Fruit fly (Drosophila melanogaster): ENCODE data around the gene CG15743.

CG15743 gene

DNA sequence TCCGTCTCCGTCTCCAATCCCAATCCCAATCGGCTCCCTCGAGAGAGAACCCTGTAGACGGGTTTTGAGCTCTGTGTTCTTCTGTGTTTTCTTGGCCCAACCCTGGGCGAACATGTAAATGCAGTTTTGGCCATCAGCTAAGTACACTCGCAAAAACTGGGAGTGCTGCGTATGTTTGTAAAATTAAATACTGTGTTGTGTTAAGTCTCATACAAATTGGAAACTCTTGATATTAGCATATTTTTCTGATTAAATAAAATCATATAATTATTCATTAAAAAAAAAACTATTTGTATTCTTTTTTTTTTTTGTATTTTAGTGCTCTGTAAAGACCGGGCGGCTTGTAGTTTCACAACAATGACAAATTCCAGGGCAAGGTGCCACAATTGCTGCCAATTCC lies 39.7 kb upstream of the CG15743 start (continued):
- TF ChIP-seq Eip75B (GFP tag; optimal IDR thresholded peaks at IDR 0.05), result peak; percentile 65
- TF ChIP-seq fkh (GFP tag; optimal IDR thresholded peaks at IDR 0.05), result no peak
- peak; percentile 64 for TF ChIP-seq eg (GFP tag; IDR thresholded peaks at IDR 0.05)
- TF ChIP-seq CG6792 (GFP tag; optimal IDR thresholded peaks at IDR 0.05), result peak; percentile 67
- no peak for TF ChIP-seq dac (GFP tag; optimal IDR thresholded peaks at IDR 0.05)
- peak; percentile 73 for TF ChIP-seq esn (GFP tag; optimal IDR thresholded peaks at IDR 0.05)
- TF ChIP-seq CG4318 (GFP tag; optimal IDR thresholded peaks at IDR 0.05), result peak; percentile 24
- TF ChIP-seq Eip78C (GFP tag), result peak; percentile 90
- TF ChIP-seq CG31627 (GFP tag; optimal IDR thresholded peaks at IDR 0.05), result peak; percentile 13
- TF ChIP-seq Smox (GFP tag; optimal IDR thresholded peaks at IDR 0.05), result peak; percentile 54
- peak; percentile 64 for TF ChIP-seq CG34406 (GFP tag; optimal IDR thresholded peaks at IDR 0.05)
- peak; percentile 82 for TF ChIP-seq svp (GFP tag)
- peak; percentile 28 for TF ChIP-seq Ets96B (tag; optimal IDR thresholded peaks at IDR 0.05)
- peak; percentile 36 for TF ChIP-seq CG3032 (tag; optimal IDR thresholded peaks at IDR 0.05)

DNA sequence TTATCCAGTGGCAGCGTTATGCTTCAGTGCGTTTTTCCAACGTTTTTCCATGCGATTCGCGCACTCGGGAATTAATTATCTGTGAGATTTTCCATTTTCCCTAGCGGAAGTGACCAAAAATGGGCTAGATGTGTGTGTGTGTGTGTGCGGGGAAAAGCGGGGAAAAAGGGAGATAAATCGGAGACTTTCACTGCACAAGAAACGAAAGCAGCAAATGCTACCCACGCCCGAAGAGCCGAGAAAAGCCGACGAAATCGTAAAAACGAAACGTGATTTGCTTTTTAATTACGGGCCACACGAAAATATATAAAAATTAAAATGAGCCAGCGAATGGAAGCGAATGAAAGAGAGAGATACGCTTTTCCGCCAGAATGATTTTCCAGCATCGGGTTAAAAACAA lies 37.7 kb upstream of the CG15743 start:
- TF ChIP-seq fd59A (GFP tag; optimal IDR thresholded peaks at IDR 0.05), result no peak
- TF ChIP-seq CG6163 (GFP tag; IDR thresholded peaks at IDR 0.05), result no peak
- no peak for TF ChIP-seq CG10669 (GFP tag; optimal IDR thresholded peaks at IDR 0.05)
- TF ChIP-seq Sox15 (GFP tag; optimal IDR thresholded peaks at IDR 0.05), result no peak
- no peak for TF ChIP-seq Ets96B (tag; optimal IDR thresholded peaks at IDR 0.05)
- TF ChIP-seq cyc (GFP tag; optimal IDR thresholded peaks at IDR 0.05), result no peak

DNA sequence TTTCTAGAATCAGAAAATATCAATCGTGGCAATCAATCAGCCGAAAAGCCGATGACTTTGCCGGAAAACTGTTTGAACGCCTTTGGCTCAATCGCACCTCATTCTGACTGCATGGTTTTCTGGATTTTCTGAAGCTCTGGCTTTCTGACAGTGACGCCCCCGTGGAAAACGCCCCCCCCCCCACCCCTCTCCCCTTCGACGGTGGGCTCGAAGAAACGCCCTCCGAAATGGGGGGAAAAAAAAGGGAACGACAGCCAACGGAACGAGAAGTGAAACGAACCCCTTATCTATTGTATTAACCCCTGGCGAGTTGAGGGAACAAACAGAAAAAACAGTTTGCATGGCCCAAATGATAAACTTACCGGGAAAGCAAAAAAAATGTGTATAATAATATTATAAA lies 37.0 kb upstream of the CG15743 start:
- TF ChIP-seq dsx (GFP tag; optimal IDR thresholded peaks at IDR 0.05; ENCODE audit: poor library complexity, severe bottlenecking) (no peak), Sox14 (GFP tag; optimal IDR thresholded peaks at IDR 0.05) (no peak), CG31627 (GFP tag; optimal IDR thresholded peaks at IDR 0.05) (no peak), CG34406 (GFP tag; optimal IDR thresholded peaks at IDR 0.05) (no peak), acj6 (GFP tag; optimal IDR thresholded peaks at IDR 0.05) (no peak), Ets21C (GFP tag; optimal IDR thresholded peaks at IDR 0.05) (no peak), CG3919 (GFP tag; optimal IDR thresholded peaks at IDR 0.05) (no peak), CG15336 (GFP tag; IDR thresholded peaks at IDR 0.05) (no peak), CG11762 (GFP tag; optimal IDR thresholded peaks at IDR 0.05; ENCODE audit: insufficient read depth) (no peak)

DNA sequence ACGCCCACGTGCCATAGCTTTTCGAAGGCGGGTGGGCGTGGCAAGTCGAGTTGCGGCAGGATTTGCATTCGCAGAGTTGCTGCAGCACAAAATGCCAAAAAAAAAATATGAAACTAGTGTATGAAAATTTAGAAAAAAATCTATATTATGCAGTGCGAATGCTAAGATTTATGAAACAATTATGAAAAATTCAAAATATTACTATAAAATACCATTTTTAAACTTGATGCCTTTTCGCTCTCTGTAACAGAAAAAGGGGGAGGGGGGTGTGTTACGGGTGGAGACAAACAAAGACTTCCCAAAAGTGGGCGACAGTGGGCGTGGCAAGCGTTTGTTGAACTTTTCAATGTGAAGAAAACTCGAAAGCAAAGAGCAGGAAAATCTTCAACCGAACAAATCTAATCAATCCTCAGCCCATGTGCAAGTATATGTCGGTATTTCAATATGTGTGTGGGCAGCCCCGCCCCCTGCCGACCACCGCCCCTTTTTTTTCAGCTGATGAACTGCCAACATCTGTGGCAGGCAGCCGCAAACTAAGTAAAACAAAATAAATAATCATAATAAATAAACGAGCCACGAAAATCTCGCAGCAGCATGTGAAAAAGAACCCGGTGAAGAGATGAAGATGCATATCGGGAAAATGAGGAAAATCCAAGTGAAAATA lies 35.6 kb upstream of the CG15743 start:
- TF ChIP-seq CG6163 (GFP tag; IDR thresholded peaks at IDR 0.05) (0 out of 3 replicates have a peak, but pooled peaks have one; percentile 11), dsx (GFP tag; optimal IDR thresholded peaks at IDR 0.05; ENCODE audit: poor library complexity, severe bottlenecking) (no peak), CG32006 (GFP tag; optimal IDR thresholded peaks at IDR 0.05) (peak; percentile 62), Eip75B (GFP tag; optimal IDR thresholded peaks at IDR 0.05) (no peak), CG16779 (tag; optimal IDR thresholded peaks at IDR 0.05) (no peak), CG9139 (GFP tag; optimal IDR thresholded peaks at IDR 0.05) (no peak), pdm3 (GFP tag; optimal IDR thresholded peaks at IDR 0.05) (no peak), CG6808 (GFP tag; optimal IDR thresholded peaks at IDR 0.05) (no peak), Lpt (GFP tag; optimal IDR thresholded peaks at IDR 0.05) (no peak), Eip78C (GFP tag) (peak; percentile 7), Blimp-1 (GFP tag; optimal IDR thresholded peaks at IDR 0.05) (no peak), CG7368 (GFP tag; optimal IDR thresholded peaks at IDR 0.05) (no peak), CG11294 (GFP tag; IDR thresholded peaks at IDR 0.05) (no peak), CG8319 (GFP tag; optimal IDR thresholded peaks at IDR 0.05) (no peak), CG4318 (GFP tag; optimal IDR thresholded peaks at IDR 0.05) (no peak), Sox14 (GFP tag; optimal IDR thresholded peaks at IDR 0.05) (no peak), CG15336 (GFP tag; IDR thresholded peaks at IDR 0.05) (peak; percentile 49), Hr38 (GFP tag; optimal IDR thresholded peaks at IDR 0.05) (no peak), eg (GFP tag; IDR thresholded peaks at IDR 0.05) (0 out of 3 replicates have a peak, but pooled peaks have one; percentile 9), CG6792 (GFP tag; optimal IDR thresholded peaks at IDR 0.05) (no peak), Smox (GFP tag; optimal IDR thresholded peaks at IDR 0.05) (no peak), Hr4 (GFP tag; optimal IDR thresholded peaks at IDR 0.05) (no peak), Sox15 (GFP tag; optimal IDR thresholded peaks at IDR 0.05) (no peak), Sox102F (GFP tag; optimal IDR thresholded peaks at IDR 0.05) (no peak), dac (GFP tag; optimal IDR thresholded peaks at IDR 0.05) (no peak), Gug (GFP tag; IDR thresholded peaks at IDR 0.05) (no peak), Eip93F (GFP tag; optimal IDR thresholded peaks at IDR 0.05) (no peak), fkh (GFP tag; optimal IDR thresholded peaks at IDR 0.05) (no peak), CG6276 (GFP tag; optimal IDR thresholded peaks at IDR 0.05) (no peak), CG8119 (GFP tag; IDR thresholded peaks at IDR 0.05) (peak; percentile 32; the same call in 1 of the 3 replicates), esn (GFP tag; optimal IDR thresholded peaks at IDR 0.05) (no peak), Ets21C (GFP tag; optimal IDR thresholded peaks at IDR 0.05) (no peak)

Measured in whole organism, prepupa.